Fruit fly (Drosophila melanogaster) whole organism, embryonic: ENCODE measurements around the gene CG15539.

Source experiments
- Atf-2 ChIP-seq: fragments of 200-800 bp; sonication (Bioruptor generic); optimal IDR thresholded peaks from 2 replicates; lab custom pipeline; 2016; ENCODE audit warnings: missing biosample characterization, missing genetic modification characterization
- Bdp1 ChIP-seq: fragments of 200-800 bp; sonication (Bioruptor generic); optimal IDR thresholded peaks from 3 replicates; lab custom pipeline; 2016; ENCODE audit warnings: missing biosample characterization, missing genetic modification characterization
- CG10147 ChIP-seq: fragments of 200-800 bp; sonication (Bioruptor generic); optimal IDR thresholded peaks from 2 replicates; lab custom pipeline; 2019; ENCODE audit warnings: missing biosample characterization, mild to moderate bottlenecking, missing genetic modification characterization, moderate library complexity
- CG10267 ChIP-seq: fragments of 200-800 bp; sonication (Bioruptor generic); optimal IDR thresholded peaks from 2 replicates; lab custom pipeline; 2018; ENCODE audit warnings: missing biosample characterization, mild to moderate bottlenecking, missing genetic modification characterization, moderate library complexity
- CG10543 ChIP-seq: fragments of 200-800 bp; sonication (Bioruptor generic); optimal IDR thresholded peaks from 3 replicates; lab custom pipeline; 2017; ENCODE audit warnings: missing biosample characterization, mild to moderate bottlenecking, missing genetic modification characterization, moderate library complexity
- CG11093 ChIP-seq: fragments of 200-800 bp; sonication (Bioruptor generic); IDR thresholded peaks from 3 replicates; pipeline ENCODE4 v1.3.6; 2022; ENCODE audit warnings: missing biosample characterization, missing genetic modification characterization
- CG12219 ChIP-seq: fragments of 200-800 bp; sonication (Bioruptor generic); optimal IDR thresholded peaks from 3 replicates; lab custom pipeline; 2018; ENCODE audit warnings: missing biosample characterization, mild to moderate bottlenecking, missing genetic modification characterization
- CG12391 ChIP-seq: fragments of 200-800 bp; sonication (Bioruptor generic); optimal IDR thresholded peaks from 3 replicates; lab custom pipeline; 2018; ENCODE audit warnings: missing biosample characterization, mild to moderate bottlenecking, missing genetic modification characterization, moderate library complexity
- CG12769 ChIP-seq: fragments of 200-800 bp; sonication (Bioruptor generic); optimal IDR thresholded peaks from 2 replicates; lab custom pipeline; 2019; ENCODE audit warnings: missing biosample characterization, mild to moderate bottlenecking, missing genetic modification characterization, moderate library complexity
- CG12942 ChIP-seq: fragments of 200-800 bp; sonication (Bioruptor generic); optimal IDR thresholded peaks from 3 replicates; lab custom pipeline; 2016; ENCODE audit warnings: missing biosample characterization, missing genetic modification characterization
- CG13123 ChIP-seq: fragments of 200-800 bp; sonication (Bioruptor generic); optimal IDR thresholded peaks from 2 replicates; lab custom pipeline; 2016; ENCODE audit warnings: missing biosample characterization, missing genetic modification characterization
- CG13424 ChIP-seq: fragments of 200-800 bp; sonication (Bioruptor generic); optimal IDR thresholded peaks from 2 replicates; lab custom pipeline; 2019; ENCODE audit warnings: missing biosample characterization, mild to moderate bottlenecking, missing genetic modification characterization, moderate library complexity
- CG14965 ChIP-seq: fragments of 200-800 bp; sonication (Bioruptor generic); optimal IDR thresholded peaks from 2 replicates; lab custom pipeline; 2016; ENCODE audit warnings: missing biosample characterization, missing genetic modification characterization, borderline replicate concordance
- CG16779 ChIP-seq: fragments of 200-800 bp; sonication (Bioruptor generic); IDR thresholded peaks from 2 replicates; pipeline ENCODE4 v1.3.6; 2022; ENCODE audit warnings: missing biosample characterization, missing genetic modification characterization
- CG18262 ChIP-seq: fragments of 200-800 bp; optimal IDR thresholded peaks from 3 replicates; lab custom pipeline; 2019; ENCODE audit warnings: missing biosample characterization, mild to moderate bottlenecking, missing genetic modification characterization, moderate library complexity
- CG18476 ChIP-seq: fragments of 200-800 bp; sonication (Bioruptor generic); optimal IDR thresholded peaks from 2 replicates; lab custom pipeline; 2016; ENCODE audit warnings: missing biosample characterization, mild to moderate bottlenecking, missing genetic modification characterization
- CG34224 ChIP-seq: fragments of 200-800 bp; sonication (Bioruptor generic); IDR thresholded peaks from 3 replicates; pipeline ENCODE4 v1.3.6; 2022; ENCODE audit warnings: missing biosample characterization, missing genetic modification characterization; ENCODE audit not compliant: partially characterized antibody
- CG42726 ChIP-seq: fragments of 200-800 bp; sonication (Bioruptor generic); IDR thresholded peaks from 2 replicates; pipeline ENCODE4 v1.3.6; 2022; ENCODE audit warnings: missing biosample characterization, missing genetic modification characterization; ENCODE audit not compliant: partially characterized antibody
- CG5180 ChIP-seq: fragments of 200-800 bp; sonication (Bioruptor generic); optimal IDR thresholded peaks from 3 replicates; lab custom pipeline; 2017; ENCODE audit warnings: missing biosample characterization, missing genetic modification characterization, mild to moderate bottlenecking, moderate library complexity, missing genetic modification reagents
- CG7745 ChIP-seq: fragments of 200-800 bp; sonication (Bioruptor generic); optimal IDR thresholded peaks from 2 replicates; lab custom pipeline; 2018; ENCODE audit warnings: missing biosample characterization, mild to moderate bottlenecking, missing genetic modification characterization, moderate library complexity
- CG7786 ChIP-seq: fragments of 200-800 bp; sonication (Bioruptor generic); optimal IDR thresholded peaks from 2 replicates; lab custom pipeline; 2016; ENCODE audit warnings: missing biosample characterization, missing genetic modification characterization
- CG8944 ChIP-seq: fragments of 200-800 bp; sonication (Bioruptor generic); optimal IDR thresholded peaks from 3 replicates; lab custom pipeline; 2016; ENCODE audit warnings: missing biosample characterization, missing genetic modification characterization
- CG9215 ChIP-seq: fragments of 200-800 bp; sonication (Bioruptor generic); IDR thresholded peaks from 2 replicates; pipeline ENCODE4 v1.3.6; 2022; ENCODE audit warnings: missing biosample characterization, missing genetic modification characterization
- Fer1 ChIP-seq: fragments of 200-800 bp; sonication (Bioruptor generic); optimal IDR thresholded peaks from 2 replicates; lab custom pipeline; 2017; ENCODE audit warnings: missing biosample characterization, mild to moderate bottlenecking, missing genetic modification characterization
- Gug ChIP-seq: fragments of 200-800 bp; sonication (Bioruptor generic); IDR thresholded peaks from 4 replicates; pipeline ENCODE4 v1.3.6; 2022; ENCODE audit warnings: missing biosample characterization, missing genetic modification characterization
- Hsf ChIP-seq: fragments of 200-800 bp; sonication (Bioruptor generic); optimal IDR thresholded peaks from 3 replicates; lab custom pipeline; 2016; ENCODE audit warnings: missing biosample characterization, missing genetic modification characterization
- MESR4 ChIP-seq: fragments of 200-800 bp; sonication (Bioruptor generic); optimal IDR thresholded peaks from 2 replicates; lab custom pipeline; 2018; ENCODE audit warnings: missing biosample characterization, mild to moderate bottlenecking, missing genetic modification characterization, moderate library complexity
- Ptx1 ChIP-seq: fragments of 200-800 bp; sonication (Bioruptor generic); IDR thresholded peaks from 2 replicates; pipeline ENCODE4 v1.3.6; 2022; ENCODE audit warnings: missing biosample characterization, missing genetic modification characterization
- Sox102F ChIP-seq: fragments of 200-800 bp; sonication (Bioruptor generic); optimal IDR thresholded peaks from 2 replicates; lab custom pipeline; 2018; ENCODE audit warnings: missing biosample characterization, mild to moderate bottlenecking, missing genetic modification characterization, moderate library complexity
- TFAM ChIP-seq: fragments of 200-800 bp; sonication (Bioruptor generic); optimal IDR thresholded peaks from 2 replicates; lab custom pipeline; 2017; ENCODE audit warnings: missing biosample characterization, missing genetic modification characterization, inconsistent platforms
- ab ChIP-seq: fragments of 200-800 bp; sonication (Bioruptor generic); optimal IDR thresholded peaks from 2 replicates; lab custom pipeline; 2016; ENCODE audit warnings: missing biosample characterization, missing genetic modification characterization
- bbx ChIP-seq: fragments of 200-800 bp; sonication (Bioruptor generic); IDR thresholded peaks from 2 replicates; pipeline ENCODE4 v1.3.6; 2022; ENCODE audit warnings: missing biosample characterization, missing genetic modification characterization; ENCODE audit not compliant: partially characterized antibody
- btn ChIP-seq: fragments of 200-800 bp; sonication (Bioruptor generic); optimal IDR thresholded peaks from 2 replicates; lab custom pipeline; 2016; ENCODE audit warnings: missing biosample characterization, missing genetic modification characterization
- chinmo ChIP-seq: fragments of 200-800 bp; sonication (Bioruptor generic); IDR thresholded peaks from 4 replicates; pipeline ENCODE4 v1.3.6; 2022; ENCODE audit warnings: missing biosample characterization, missing genetic modification characterization; ENCODE audit not compliant: partially characterized antibody
- crol ChIP-seq: fragments of 200-800 bp; sonication (Bioruptor generic); IDR thresholded peaks from 2 replicates; pipeline ENCODE4 v1.3.6; 2022; ENCODE audit warnings: missing biosample characterization, missing genetic modification characterization
- da ChIP-seq: fragments of 200-800 bp; sonication (Bioruptor generic); optimal IDR thresholded peaks from 2 replicates; lab custom pipeline; 2016; ENCODE audit warnings: missing biosample characterization, missing genetic modification characterization
- dmrt11E ChIP-seq: fragments of 200-800 bp; sonication (Bioruptor generic); optimal IDR thresholded peaks from 3 replicates; lab custom pipeline; 2018; ENCODE audit warnings: missing biosample characterization, mild to moderate bottlenecking, missing genetic modification characterization, moderate library complexity
- esg ChIP-seq: fragments of 200-800 bp; sonication (Bioruptor generic); conservative IDR thresholded peaks from 2 replicates; pipeline ENCODE4 v1.3.6; 2022; ENCODE audit warnings: missing biosample characterization, missing genetic modification characterization
- fd102C ChIP-seq: fragments of 200-800 bp; sonication (Bioruptor generic); optimal IDR thresholded peaks from 2 replicates; lab custom pipeline; 2018; ENCODE audit warnings: missing biosample characterization, mild to moderate bottlenecking, missing genetic modification characterization, moderate library complexity
- gem ChIP-seq: fragments of 200-800 bp; sonication (Bioruptor generic); optimal IDR thresholded peaks from 2 replicates; lab custom pipeline; 2019; ENCODE audit warnings: missing biosample characterization, mild to moderate bottlenecking, missing genetic modification characterization, moderate library complexity
- gsb-n ChIP-seq: fragments of 200-800 bp; sonication (Bioruptor generic); optimal IDR thresholded peaks from 3 replicates; lab custom pipeline; 2018; ENCODE audit warnings: missing biosample characterization, mild to moderate bottlenecking, missing genetic modification characterization
- mirr ChIP-seq: fragments of 200-800 bp; sonication (Bioruptor generic); optimal IDR thresholded peaks from 3 replicates; lab custom pipeline; 2018; ENCODE audit warnings: missing biosample characterization, mild to moderate bottlenecking, missing genetic modification characterization
- pan ChIP-seq, 4 experiments: fragments of >200 bp in 3 of 4; fragments of 200-800 bp in 1 of 4; sonication (Bioruptor generic) in 1 of 4; optimal IDR thresholded peaks in 3 of 4; IDR thresholded peaks in 1 of 4; 2 replicates each; pipeline versions ENCODE4 v1.3.6 to Lab custom; 2017 to 2022; ENCODE audit warnings: missing biosample characterization in 2 of 4, missing genetic modification characterization in 2 of 4, mixed read lengths in 1 of 4
- pita ChIP-seq: fragments of 200-800 bp; sonication (Bioruptor generic); optimal IDR thresholded peaks from 2 replicates; lab custom pipeline; 2017; ENCODE audit warnings: missing biosample characterization, mild to moderate bottlenecking, missing genetic modification characterization
- salm ChIP-seq: fragments of 200-800 bp; sonication (Bioruptor generic); optimal IDR thresholded peaks from 2 replicates; lab custom pipeline; 2018; ENCODE audit warnings: missing biosample characterization, mild to moderate bottlenecking, missing genetic modification characterization
- slp2 ChIP-seq: fragments of 200-800 bp; sonication (Bioruptor generic); optimal IDR thresholded peaks from 2 replicates; lab custom pipeline; 2016; ENCODE audit warnings: missing biosample characterization, missing genetic modification characterization
- ssp ChIP-seq: fragments of 200-800 bp; sonication (Bioruptor generic); IDR thresholded peaks from 2 replicates; pipeline ENCODE4 v1.3.6; 2022; ENCODE audit warnings: missing biosample characterization, missing genetic modification characterization
- tap ChIP-seq: fragments of 200-800 bp; optimal IDR thresholded peaks from 3 replicates; lab custom pipeline; 2019; ENCODE audit warnings: missing biosample characterization, mild to moderate bottlenecking, missing genetic modification characterization, moderate library complexity
- usp ChIP-seq: fragments of >200 bp; optimal IDR thresholded peaks from 2 replicates; lab custom pipeline; 2017; ENCODE audit warnings: missing biosample characterization, missing genetic modification characterization

Gene CG15539

DNA sequence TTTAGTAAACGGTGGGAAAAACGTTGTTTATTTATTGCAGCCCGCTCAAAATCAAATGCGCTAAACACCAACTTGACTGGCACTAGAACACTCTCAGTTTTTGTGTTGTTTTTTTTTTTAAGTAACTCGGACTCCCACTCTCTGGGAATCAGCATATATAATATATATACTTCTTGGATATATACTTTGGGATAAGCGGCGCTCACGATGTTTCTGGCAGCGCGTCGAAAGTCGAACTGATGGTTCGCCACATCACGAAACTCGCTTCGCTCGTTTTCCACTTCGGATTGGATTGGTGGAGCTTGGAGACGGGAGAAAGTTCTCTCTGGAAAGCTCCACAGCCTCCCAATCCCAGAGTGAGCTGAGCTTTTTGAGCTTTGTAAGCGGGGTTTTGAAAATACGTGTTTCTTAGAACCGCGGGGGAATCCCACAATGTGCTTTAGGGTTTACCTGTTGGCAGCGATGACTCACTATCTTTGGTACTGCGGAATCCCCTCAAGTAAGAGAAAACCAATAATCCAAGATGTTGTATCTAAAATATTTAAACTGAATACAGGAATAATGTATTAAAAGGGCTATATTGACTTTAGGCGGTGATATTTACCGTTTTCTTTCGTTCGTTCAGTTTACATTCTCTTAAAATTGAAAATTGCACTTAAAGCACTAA lies 21.1 kb downstream of the CG15539 start, which contains the start of gene jdp (continued):
- TF ChIP-seq chinmo (GFP tag; lab: Robert Waterston, UW) (peak; percentile 65; the same call in 1 of the 4 replicates), CG7745 (tag; lab: Kevin White, UChicago) (no peak), CG13123 (GFP tag; lab: Kevin White, UChicago) (no peak), CG5180 (GFP tag; lab: Kevin White, UChicago) (no peak), CG16779 (GFP tag; lab: Robert Waterston, UW) (no peak), pan (optimal IDR thresholded peaks at IDR 0.05; lab: Kevin White, UChicago) (no peak), pan (GFP tag; optimal IDR thresholded peaks at IDR 0.05 in 1 of 2, IDR thresholded peaks at IDR 0.05 in 1 of 2) (no peak), mirr (peak; percentile 2), salm (no peak), CG10147 (GFP tag; lab: Kevin White, UChicago) (no peak), btn (GFP tag; lab: Kevin White, UChicago) (no peak), CG7786 (GFP tag; lab: Kevin White, UChicago) (no peak), esg (GFP tag; lab: Robert Waterston, UW) (no peak), pita (GFP tag; lab: Kevin White, UChicago) (no peak), Fer1 (GFP tag; lab: Kevin White, UChicago) (no peak), CG12942 (GFP tag; lab: Kevin White, UChicago) (no peak), CG11093 (GFP tag; lab: Robert Waterston, UW) (no peak), CG12219 (GFP tag; lab: Kevin White, UChicago) (no peak), gsb-n (no peak), Hsf (GFP tag; lab: Kevin White, UChicago) (no peak), dmrt11E (tag; lab: Kevin White, UChicago) (no peak), CG9215 (GFP tag; lab: Robert Waterston, UW) (no peak), ab (no peak), CG14965 (no peak), gem (tag; lab: Kevin White, UChicago) (no peak), CG12391 (tag; lab: Kevin White, UChicago) (no peak), CG8944 (no peak), CG10543 (peak; percentile 17), Sox102F (GFP tag; lab: Kevin White, UChicago) (no peak), CG18476 (GFP tag; lab: Kevin White, UChicago) (no peak), MESR4 (GFP tag; lab: Kevin White, UChicago) (no peak), ssp (GFP tag; lab: Robert Waterston, UW) (no peak), CG12769 (peak; percentile 86), da (GFP tag; lab: Kevin White, UChicago) (no peak), usp (GFP tag; lab: Kevin White, UChicago) (no peak), Atf-2 (no peak), Bdp1 (GFP tag; lab: Kevin White, UChicago) (no peak), TFAM (GFP tag; lab: Kevin White, UChicago) (no peak), fd102C (GFP tag; lab: Kevin White, UChicago) (no peak), slp2 (no peak), Ptx1 (no peak), CG42726 (0 out of 2 replicates have a peak, but pooled peaks have one; percentile 50), CG34224 (no peak), Gug (GFP tag; lab: Robert Waterston, UW) (no peak), CG13424 (tag; lab: Kevin White, UChicago) (no peak), CG18262 (tag; lab: Kevin White, UChicago) (no peak), tap (tag; lab: Kevin White, UChicago) (no peak), CG10267 (tag; lab: Kevin White, UChicago) (no peak), bbx (GFP tag; lab: Robert Waterston, UW) (no peak; the same call in 1 of the 2 replicates), crol (GFP tag; lab: Robert Waterston, UW) (no peak)
